Fruit fly (Drosophila melanogaster) Kc167 (cell line): Measurements from ENCODE around the gene Ptp99A.

Source experiments
- Myc ChIP-seq: fragments of >200 bp; optimal IDR thresholded peaks from 2 replicates; lab custom pipeline; 2017; ENCODE audit warnings: missing external identifiers
- Sin3A ChIP-seq: fragments of >200 bp; optimal IDR thresholded peaks from 2 replicates; lab custom pipeline; 2018; ENCODE audit warnings: missing external identifiers
- h ChIP-seq: fragments of >200 bp; optimal IDR thresholded peaks from 3 replicates; lab custom pipeline; 2018; ENCODE audit warnings: missing external identifiers
- insv ChIP-seq: fragments of >200 bp; optimal IDR thresholded peaks from 3 replicates; lab custom pipeline; 2018; ENCODE audit warnings: missing external identifiers
- psq ChIP-seq: fragments of >200 bp; optimal IDR thresholded peaks from 2 replicates; lab custom pipeline; 2017; ENCODE audit warnings: missing external identifiers

DNA sequence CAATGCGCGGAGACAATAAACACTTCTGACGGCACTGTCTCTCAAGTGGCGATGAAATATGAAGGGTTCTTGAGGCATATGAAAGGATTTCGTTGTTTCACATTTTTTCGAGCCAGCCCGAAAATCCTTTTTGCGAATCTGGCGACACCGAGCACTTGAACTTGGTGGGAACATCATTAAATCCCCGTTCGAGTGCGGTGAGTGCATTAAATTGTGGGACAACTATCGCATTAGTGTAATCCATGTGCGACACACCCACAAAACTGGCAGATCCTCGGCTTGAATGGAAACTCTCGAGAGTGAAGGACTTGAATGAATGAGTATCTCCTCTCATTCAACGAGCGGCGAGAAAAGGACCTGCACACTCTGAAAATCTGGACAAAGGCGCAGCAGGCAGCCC, 139.3 kb downstream of the Ptp99A start:
- TF ChIP-seq psq (lab: Kevin White, UChicago): no peak
- TF ChIP-seq Myc (lab: Kevin White, UChicago): no peak
- no peak for TF ChIP-seq h (lab: Kevin White, UChicago)
- no peak for TF ChIP-seq Sin3A (lab: Kevin White, UChicago)
- no peak for TF ChIP-seq insv (lab: Kevin White, UChicago)
